Worm (Caenorhabditis elegans) whole organism, L3 larva: Measurements from ENCODE around the gene C25H3.11.

Source experiments
- ceh-28 ChIP-seq: fragments of 150-350 bp; optimal IDR thresholded peaks from 2 replicates; lab custom pipeline; 2014; ENCODE audit warnings: missing biosample characterization, missing genetic modification reagents, missing genetic modification characterization
- ceh-82 ChIP-seq: fragments of 150-350 bp; optimal IDR thresholded peaks from 2 replicates; lab custom pipeline; 2014; ENCODE audit warnings: missing biosample characterization, missing genetic modification characterization
- ceh-9 ChIP-seq: sonication (generic microtip); optimal IDR thresholded peaks from 2 replicates; lab custom pipeline; 2018; ENCODE audit warnings: missing biosample characterization, missing genetic modification characterization
- daf-12 ChIP-seq: fragments of 150-350 bp; optimal IDR thresholded peaks from 2 replicates; lab custom pipeline; 2014; ENCODE audit warnings: missing biosample characterization, missing genetic modification reagents, missing genetic modification characterization
- elt-1 ChIP-seq: fragments of 150-350 bp; optimal IDR thresholded peaks from 2 replicates; lab custom pipeline; 2014; ENCODE audit warnings: missing biosample characterization, missing genetic modification characterization
- elt-2 ChIP-seq: sonication (generic microtip); optimal IDR thresholded peaks from 2 replicates; lab custom pipeline; 2016; ENCODE audit warnings: missing genetic modification reagents, mild to moderate bottlenecking, missing genetic modification characterization, missing compliant biosample characterization
- lin-39 ChIP-seq: fragments of 150-350 bp; optimal IDR thresholded peaks from 2 replicates; lab custom pipeline; 2018; ENCODE audit warnings: missing biosample characterization, missing genetic modification reagents, missing genetic modification characterization
- nfya-1 ChIP-seq: sonication (generic microtip); optimal IDR thresholded peaks from 2 replicates; lab custom pipeline; 2017; ENCODE audit warnings: missing genetic modification characterization, mild to moderate bottlenecking, missing compliant biosample characterization, antibody characterized with exemption, moderate library complexity; ENCODE audit not compliant: insufficient read depth
- nhr-77 ChIP-seq: fragments of 150-350 bp; optimal IDR thresholded peaks from 2 replicates; lab custom pipeline; 2014; ENCODE audit warnings: missing biosample characterization, missing genetic modification characterization
- tbx-2 ChIP-seq: sonication (generic microtip); optimal IDR thresholded peaks from 2 replicates; lab custom pipeline; 2016; ENCODE audit warnings: mild to moderate bottlenecking, missing genetic modification characterization, missing compliant biosample characterization
- unc-62 ChIP-seq: fragments of 150-350 bp; sonication (generic microtip); optimal IDR thresholded peaks from 4 replicates; lab custom pipeline; 2014; ENCODE audit warnings: missing biosample characterization, missing genetic modification reagents, missing genetic modification characterization
- zag-1 ChIP-seq: fragments of 150-350 bp; optimal IDR thresholded peaks from 2 replicates; lab custom pipeline; 2014; ENCODE audit warnings: missing biosample characterization, missing genetic modification characterization
- ztf-11 ChIP-seq: fragments of 150-350 bp; optimal IDR thresholded peaks from 2 replicates; lab custom pipeline; 2014; ENCODE audit warnings: missing biosample characterization, missing genetic modification characterization

DNA sequence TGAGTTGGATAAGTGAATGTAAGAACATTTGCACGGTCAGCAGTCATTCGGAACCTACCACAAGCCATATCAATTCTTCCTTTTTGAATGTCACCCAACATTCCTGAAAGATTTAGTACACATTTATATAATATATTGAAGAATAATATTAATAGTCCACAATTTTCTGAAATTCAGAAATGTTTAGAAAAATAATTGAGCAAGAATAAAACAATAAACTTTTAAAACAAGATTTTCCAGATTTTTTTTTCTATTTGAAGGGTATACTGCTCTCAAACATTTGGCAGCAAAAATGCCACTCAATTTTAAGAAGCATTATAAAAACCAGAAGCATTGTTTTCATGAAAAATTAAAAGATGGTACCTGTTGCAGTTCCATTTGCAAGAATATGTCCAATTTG lies 52.0 kb downstream of the C25H3.11 start, which contains the start of gene F59E12.8:
- no peak for TF ChIP-seq zag-1 (tag; lab: Kevin White, UChicago)
- no peak for TF ChIP-seq ceh-9 (tag; lab: Kevin White, UChicago)
- TF ChIP-seq elt-2: no peak
- TF ChIP-seq nhr-77 (tag; lab: Kevin White, UChicago): no peak
- TF ChIP-seq daf-12 (tag; lab: Kevin White, UChicago): no peak
- TF ChIP-seq lin-39 (tag; lab: Kevin White, UChicago): no peak
- TF ChIP-seq unc-62: no peak
- TF ChIP-seq ceh-82 (tag; lab: Kevin White, UChicago): no peak
- TF ChIP-seq nfya-1 (tag; lab: Kevin White, UChicago): no peak
- TF ChIP-seq elt-1 (tag; lab: Kevin White, UChicago): no peak
- TF ChIP-seq ztf-11 (tag; lab: Kevin White, UChicago): no peak
- no peak for TF ChIP-seq ceh-28 (tag; lab: Kevin White, UChicago)
- no peak for TF ChIP-seq tbx-2 (tag; lab: Kevin White, UChicago)
